Worm (Caenorhabditis elegans) whole organism, L1 larva: Measurements from ENCODE around the gene sdz-21.

ENCODE experiments used
- fkh-4 ChIP-seq: sonication (generic microtip); optimal IDR thresholded peaks from 2 replicates; lab custom pipeline; 2016; ENCODE audit warnings: missing compliant biosample characterization, missing genetic modification characterization, borderline replicate concordance
- mdl-1 ChIP-seq, 2 experiments: fragments of 150-350 bp; optimal IDR thresholded peaks; 2 replicates each; lab custom pipeline; 2014 to 2017; ENCODE audit warnings: missing biosample characterization in 2 of 2, missing genetic modification characterization in 2 of 2, inconsistent platforms in 1 of 2

DNA sequence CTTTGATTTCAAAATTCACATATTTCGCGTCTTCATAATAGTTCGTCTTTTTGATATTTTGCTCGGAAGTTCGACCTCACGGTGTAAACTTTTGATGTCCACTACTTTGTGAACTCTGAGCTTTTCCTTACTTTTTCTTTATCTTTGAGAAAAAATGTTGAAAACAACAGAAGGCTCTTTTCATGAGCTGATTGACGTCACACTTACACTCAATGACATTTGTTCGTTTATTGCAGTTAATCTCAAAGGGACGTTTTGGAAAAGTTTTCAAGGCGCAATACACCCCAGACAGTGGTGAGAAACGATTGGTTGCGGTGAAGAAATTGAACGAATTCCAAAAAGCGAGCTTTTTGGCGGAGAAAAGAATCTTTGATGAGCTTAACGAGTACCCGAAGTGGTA, 27.6 kb downstream of the sdz-21 start:
- TF ChIP-seq mdl-1 (tag; optimal IDR thresholded peaks at IDR 0.05; lab: Kevin White, UChicago) (no peak), fkh-4 (tag; lab: Kevin White, UChicago) (no peak)
